Worm (Caenorhabditis elegans): Measurements from ENCODE around the gene F37A8.5.

DNA sequence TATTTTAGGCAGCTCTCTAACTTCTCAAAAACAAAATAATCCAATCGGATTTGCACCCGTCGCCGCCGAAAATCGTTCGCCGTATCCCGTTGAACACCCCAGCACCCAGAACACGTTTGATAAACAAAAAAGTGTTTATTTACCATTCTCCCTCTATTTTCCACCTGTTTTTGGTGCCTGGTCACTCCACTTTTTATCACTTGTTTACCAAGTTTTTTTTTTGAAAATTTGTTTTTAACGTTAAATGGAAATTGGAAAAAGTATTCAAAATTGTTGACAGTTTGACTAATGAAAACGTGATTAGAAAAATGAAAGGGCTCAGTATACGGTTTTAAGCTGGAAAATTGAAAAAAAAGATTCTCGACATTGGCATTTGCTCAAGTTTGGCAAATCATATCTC lies 18.6 kb downstream of the F37A8.5 start:
- no peak for TF ChIP-seq lin-39 (tag; optimal IDR thresholded peaks at IDR 0.05)
- TF ChIP-seq ztf-4 (tag; optimal IDR thresholded peaks at IDR 0.05): no peak
- no peak for TF ChIP-seq fos-1 (tag; optimal IDR thresholded peaks at IDR 0.05)
- no peak for TF ChIP-seq ZK546.5 (tag; optimal IDR thresholded peaks at IDR 0.05)
- no peak for TF ChIP-seq lin-13 (GFP tag; optimal IDR thresholded peaks at IDR 0.05)
- TF ChIP-seq ceh-16 (tag; optimal IDR thresholded peaks at IDR 0.05): no peak
- no peak for TF ChIP-seq elt-1 (tag; optimal IDR thresholded peaks at IDR 0.05)
- no peak for TF ChIP-seq Y55F3AM.14 (GFP tag; optimal IDR thresholded peaks at IDR 0.05)
- TF ChIP-seq egl-27 (tag; optimal IDR thresholded peaks at IDR 0.05): no peak
- TF ChIP-seq lsy-2 (tag; optimal IDR thresholded peaks at IDR 0.05): no peak
- no peak for TF ChIP-seq skn-1 (tag; optimal IDR thresholded peaks at IDR 0.05)
- no peak for TF ChIP-seq aly-2 (tag; optimal IDR thresholded peaks at IDR 0.05)
- no peak for TF ChIP-seq snpc-4 (tag; optimal IDR thresholded peaks at IDR 0.05)
- TF ChIP-seq ama-1 (optimal IDR thresholded peaks at IDR 0.05): no peak
